Worm (Caenorhabditis elegans) whole organism, late embryonic: ENCODE results near the gene pals-25.

Experiments used
- C08G9.2 ChIP-seq: sonication (generic microtip); optimal IDR thresholded peaks from 2 replicates; lab custom pipeline; 2016; ENCODE audit warnings: mild to moderate bottlenecking, missing genetic modification characterization, moderate library complexity, missing compliant biosample characterization
- F13H6.1 ChIP-seq: sonication (generic microtip); optimal IDR thresholded peaks from 2 replicates; lab custom pipeline; 2016; ENCODE audit warnings: missing genetic modification characterization, missing compliant biosample characterization
- T23F11.4 ChIP-seq: fragments of 200-800 bp; sonication (Bioruptor generic); optimal IDR thresholded peaks from 2 replicates; lab custom pipeline; 2018; ENCODE audit warnings: mild to moderate bottlenecking, missing genetic modification characterization, missing compliant biosample characterization
- Y22D7AL.16 ChIP-seq: sonication (generic microtip); optimal IDR thresholded peaks from 2 replicates; lab custom pipeline; 2016; ENCODE audit warnings: missing genetic modification characterization, missing compliant biosample characterization
- ceh-14 ChIP-seq: sonication (generic microtip); optimal IDR thresholded peaks from 2 replicates; lab custom pipeline; 2016; ENCODE audit warnings: missing genotype, missing genetic modification characterization, missing compliant biosample characterization
- ceh-18 ChIP-seq: sonication (generic microtip); optimal IDR thresholded peaks from 2 replicates; lab custom pipeline; 2016; ENCODE audit warnings: missing genetic modification characterization, missing compliant biosample characterization
- ceh-19 ChIP-seq: fragments of 200-800 bp; sonication (Bioruptor generic); optimal IDR thresholded peaks from 2 replicates; lab custom pipeline; 2018; ENCODE audit warnings: mild to moderate bottlenecking, missing genetic modification characterization, missing compliant biosample characterization
- ceh-2 ChIP-seq: sonication (generic microtip); optimal IDR thresholded peaks from 2 replicates; lab custom pipeline; 2016; ENCODE audit warnings: missing genotype, missing genetic modification characterization, missing compliant biosample characterization
- ceh-22 ChIP-seq: sonication (generic microtip); optimal IDR thresholded peaks from 2 replicates; lab custom pipeline; 2017; ENCODE audit warnings: missing biosample characterization, missing genetic modification characterization
- ceh-30 ChIP-seq: fragments of 150-350 bp; optimal IDR thresholded peaks from 2 replicates; lab custom pipeline; 2014; ENCODE audit warnings: missing biosample characterization, missing genetic modification characterization
- ceh-31 ChIP-seq: sonication (generic microtip); optimal IDR thresholded peaks from 2 replicates; lab custom pipeline; 2016; ENCODE audit warnings: missing genetic modification characterization, missing compliant biosample characterization
- ceh-34 ChIP-seq: sonication (generic microtip); optimal IDR thresholded peaks from 2 replicates; lab custom pipeline; 2016; ENCODE audit warnings: mild to moderate bottlenecking, missing genetic modification characterization, missing compliant biosample characterization
- ceh-48 ChIP-seq: sonication (generic microtip); optimal IDR thresholded peaks from 2 replicates; lab custom pipeline; 2016; ENCODE audit warnings: missing genetic modification characterization, inconsistent platforms, missing compliant biosample characterization
- ceh-6 ChIP-seq: fragments of 200-800 bp; sonication (Bioruptor generic); optimal IDR thresholded peaks from 2 replicates; lab custom pipeline; 2018; ENCODE audit warnings: mild to moderate bottlenecking, missing genetic modification characterization, missing compliant biosample characterization
- che-1 ChIP-seq: sonication (generic microtip); optimal IDR thresholded peaks from 2 replicates; lab custom pipeline; 2016; ENCODE audit warnings: mild to moderate bottlenecking, missing genetic modification characterization, missing compliant biosample characterization
- dve-1 ChIP-seq: sonication (generic microtip); optimal IDR thresholded peaks from 2 replicates; lab custom pipeline; 2017; ENCODE audit warnings: antibody characterized with exemption, mild to moderate bottlenecking, missing genetic modification characterization, missing compliant biosample characterization
- elt-2 ChIP-seq: sonication (generic microtip); optimal IDR thresholded peaks from 2 replicates; lab custom pipeline; 2016; ENCODE audit warnings: missing genetic modification reagents, missing genetic modification characterization, missing compliant biosample characterization
- elt-4 ChIP-seq: sonication (generic microtip); optimal IDR thresholded peaks from 2 replicates; lab custom pipeline; 2016; ENCODE audit warnings: missing genetic modification characterization, missing compliant biosample characterization
- ets-4 ChIP-seq: sonication (generic microtip); optimal IDR thresholded peaks from 2 replicates; lab custom pipeline; 2016; ENCODE audit warnings: missing genetic modification characterization, missing compliant biosample characterization
- eyg-1 ChIP-seq: sonication (generic microtip); optimal IDR thresholded peaks from 2 replicates; lab custom pipeline; 2016; ENCODE audit warnings: missing genotype, missing genetic modification characterization, missing compliant biosample characterization
- fax-1 ChIP-seq: sonication (generic microtip); optimal IDR thresholded peaks from 2 replicates; lab custom pipeline; 2016; ENCODE audit warnings: missing genotype, missing genetic modification characterization, missing compliant biosample characterization
- fkh-6 ChIP-seq: sonication (generic microtip); optimal IDR thresholded peaks from 2 replicates; lab custom pipeline; 2016; ENCODE audit warnings: missing genetic modification characterization, missing compliant biosample characterization
- gmeb-2 ChIP-seq: sonication (generic microtip); optimal IDR thresholded peaks from 2 replicates; lab custom pipeline; 2016; ENCODE audit warnings: missing genetic modification characterization, inconsistent platforms, missing compliant biosample characterization
- hlh-13 ChIP-seq: fragments of 200-800 bp; sonication (Bioruptor generic); optimal IDR thresholded peaks from 2 replicates; lab custom pipeline; 2018; ENCODE audit warnings: mild to moderate bottlenecking, missing genetic modification characterization, missing compliant biosample characterization
- hlh-15 ChIP-seq: sonication (generic microtip); optimal IDR thresholded peaks from 2 replicates; lab custom pipeline; 2016; ENCODE audit warnings: missing genetic modification characterization, missing compliant biosample characterization
- hlh-6 ChIP-seq: sonication (generic microtip); optimal IDR thresholded peaks from 2 replicates; lab custom pipeline; 2016; ENCODE audit warnings: missing genotype, missing genetic modification characterization, missing compliant biosample characterization
- madf-2 ChIP-seq: sonication (generic microtip); optimal IDR thresholded peaks from 2 replicates; lab custom pipeline; 2017; ENCODE audit warnings: missing genetic modification characterization, missing compliant biosample characterization
- mec-3 ChIP-seq: sonication (generic microtip); optimal IDR thresholded peaks from 2 replicates; lab custom pipeline; 2016; ENCODE audit warnings: borderline replicate concordance, missing genetic modification characterization, missing compliant biosample characterization
- nfya-1 ChIP-seq: sonication (generic microtip); optimal IDR thresholded peaks from 2 replicates; lab custom pipeline; 2017; ENCODE audit warnings: missing genetic modification characterization, mild to moderate bottlenecking, missing compliant biosample characterization, antibody characterized with exemption, moderate library complexity
- nhr-11 ChIP-seq: fragments of 150-350 bp; optimal IDR thresholded peaks from 2 replicates; lab custom pipeline; 2014; ENCODE audit warnings: missing biosample characterization, missing genetic modification characterization
- npax-4 ChIP-seq: sonication (generic microtip); optimal IDR thresholded peaks from 2 replicates; lab custom pipeline; 2016; ENCODE audit warnings: missing genetic modification characterization, missing compliant biosample characterization
- pag-3 ChIP-seq: sonication (generic microtip); optimal IDR thresholded peaks from 2 replicates; lab custom pipeline; 2016; ENCODE audit warnings: missing compliant biosample characterization, missing genetic modification characterization, borderline replicate concordance
- pat-9 ChIP-seq: fragments of 200-800 bp; sonication (Bioruptor generic); optimal IDR thresholded peaks from 2 replicates; lab custom pipeline; 2018; ENCODE audit warnings: mild to moderate bottlenecking, missing genetic modification characterization, moderate library complexity, missing compliant biosample characterization
- pax-1 ChIP-seq: fragments of 150-350 bp; optimal IDR thresholded peaks from 2 replicates; lab custom pipeline; 2014; ENCODE audit warnings: missing biosample characterization, missing genetic modification characterization
- pqm-1 ChIP-seq: sonication (generic microtip); optimal IDR thresholded peaks from 2 replicates; lab custom pipeline; 2016; ENCODE audit warnings: missing genetic modification characterization, missing compliant biosample characterization
- ref-2 ChIP-seq: sonication (generic microtip); optimal IDR thresholded peaks from 2 replicates; lab custom pipeline; 2016; ENCODE audit warnings: missing genetic modification characterization, missing compliant biosample characterization
- rnt-1 ChIP-seq: sonication (generic microtip); optimal IDR thresholded peaks from 2 replicates; lab custom pipeline; 2016; ENCODE audit warnings: missing genetic modification characterization, missing compliant biosample characterization
- sdc-2 ChIP-seq: sonication (generic microtip); optimal IDR thresholded peaks from 2 replicates; lab custom pipeline; 2016; ENCODE audit warnings: missing genotype, missing genetic modification characterization, missing compliant biosample characterization
- sox-2 ChIP-seq: fragments of 200-800 bp; sonication (Bioruptor generic); IDR thresholded peaks from 2 replicates; pipeline ENCODE4 v1.3.6; 2022; ENCODE audit warnings: missing genetic modification reagents, missing genetic modification characterization, missing compliant biosample characterization
- sox-4 ChIP-seq: sonication (generic microtip); optimal IDR thresholded peaks from 2 replicates; lab custom pipeline; 2017; ENCODE audit warnings: mild to moderate bottlenecking, missing genetic modification characterization, inconsistent platforms, missing compliant biosample characterization
- tbx-2 ChIP-seq: sonication (generic microtip); optimal IDR thresholded peaks from 2 replicates; lab custom pipeline; 2016; ENCODE audit warnings: missing genetic modification characterization, missing compliant biosample characterization
- unc-55 ChIP-seq: sonication (generic microtip); optimal IDR thresholded peaks from 2 replicates; lab custom pipeline; 2017; ENCODE audit warnings: missing biosample characterization, missing genetic modification reagents, missing genetic modification characterization
- unc-86 ChIP-seq: sonication (generic microtip); optimal IDR thresholded peaks from 2 replicates; lab custom pipeline; 2016; ENCODE audit warnings: missing genetic modification characterization, missing compliant biosample characterization
- zip-5 ChIP-seq: sonication (generic microtip); optimal IDR thresholded peaks from 2 replicates; lab custom pipeline; 2016; ENCODE audit warnings: missing genetic modification characterization, missing compliant biosample characterization
- ztf-16 ChIP-seq: sonication (generic microtip); optimal IDR thresholded peaks from 2 replicates; lab custom pipeline; 2017; ENCODE audit warnings: missing genetic modification characterization, missing compliant biosample characterization

The pals-25 gene

DNA sequence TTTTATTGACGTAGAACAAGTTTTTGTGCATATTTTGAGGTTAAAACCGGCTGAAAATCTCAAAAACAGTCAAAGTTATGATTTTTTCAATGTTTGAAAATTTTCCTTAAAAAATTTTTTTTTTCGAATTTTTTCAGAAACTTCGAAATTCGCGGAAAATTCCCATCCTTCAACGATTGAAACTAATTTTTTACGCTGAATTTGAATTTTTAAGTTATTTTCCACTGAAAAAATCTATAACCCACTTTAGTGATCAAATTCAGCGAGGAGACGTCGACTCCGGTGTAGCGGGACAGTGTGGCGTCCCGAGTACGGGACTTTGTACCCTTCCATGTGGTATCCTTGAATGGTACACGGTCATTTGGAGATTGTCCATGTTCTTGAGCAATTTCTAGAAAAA lies 42.0 kb upstream of the pals-25 start:
- TF ChIP-seq ceh-14 (no peak), F13H6.1 (tag; lab: Kevin White, UChicago) (no peak), ceh-22 (tag; lab: Kevin White, UChicago) (no peak), madf-2 (tag; lab: Kevin White, UChicago) (no peak), gmeb-2 (tag; lab: Kevin White, UChicago) (no peak), fax-1 (tag; lab: Kevin White, UChicago) (no peak), elt-4 (tag; lab: Kevin White, UChicago) (no peak), T23F11.4 (GFP tag; lab: Kevin White, UChicago) (no peak), zip-5 (tag; lab: Kevin White, UChicago) (no peak), ceh-48 (no peak), nhr-11 (no peak), sox-4 (tag; lab: Kevin White, UChicago) (no peak), ets-4 (tag; lab: Kevin White, UChicago) (no peak), fkh-6 (no peak), ztf-16 (no peak), C08G9.2 (no peak), pax-1 (tag; lab: Kevin White, UChicago) (no peak), mec-3 (tag; lab: Kevin White, UChicago) (no peak), npax-4 (tag; lab: Kevin White, UChicago) (no peak), pat-9 (tag; lab: Kevin White, UChicago) (no peak)
- TF ChIP-seq, all 69 proteins: peak for 0

DNA sequence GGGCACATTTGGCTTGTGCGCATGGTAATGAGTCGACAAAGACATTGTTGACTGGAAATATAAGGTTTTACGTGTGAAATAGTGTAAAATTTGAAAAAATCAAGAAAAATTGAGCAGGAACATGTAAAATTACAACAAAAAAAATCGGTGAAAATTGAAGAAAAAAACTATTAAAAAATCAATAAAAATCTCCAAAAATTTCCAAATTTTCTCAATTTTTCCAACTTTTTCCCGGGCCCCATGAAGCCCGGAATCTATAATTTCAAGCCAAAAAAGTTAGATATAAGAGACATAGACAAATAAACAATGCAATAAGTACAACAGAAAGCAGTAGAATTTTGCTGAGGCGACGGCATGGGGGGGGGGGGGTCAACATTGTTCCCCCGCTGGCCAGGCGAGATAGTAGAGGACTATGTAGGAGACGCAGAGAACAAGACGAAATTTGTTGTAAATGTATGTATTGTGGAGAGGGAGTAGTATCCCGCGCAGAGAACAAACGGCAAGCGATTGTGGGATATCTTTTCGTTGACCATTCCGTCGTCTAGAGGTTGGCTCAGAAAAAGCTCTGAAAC lies 39.4 kb upstream of the pals-25 start, which contains the start of gene pat-4:
Gene pat-4 (minus strand): TSS at position 51 of the 572 bp plus-strand sequence.
- TF ChIP-seq ceh-2: peak; percentile 16
- no peak for TF ChIP-seq sdc-2 (tag; lab: Kevin White, UChicago)
- TF ChIP-seq nfya-1 (tag; lab: Kevin White, UChicago): peak; percentile 24
- peak; percentile 53 for TF ChIP-seq ceh-19 (GFP tag; lab: Kevin White, UChicago)
- TF ChIP-seq rnt-1 (tag; lab: Kevin White, UChicago): peak; percentile 3
- peak; percentile 48 for TF ChIP-seq sox-2 (GFP tag; lab: Robert Waterston, UW)
- peak; percentile 59 for TF ChIP-seq ceh-34 (tag; lab: Kevin White, UChicago)
- no peak for TF ChIP-seq F13H6.1 (tag; lab: Kevin White, UChicago)
- TF ChIP-seq hlh-6 (tag; lab: Kevin White, UChicago): peak; percentile 55
- no peak for TF ChIP-seq hlh-15
- peak; percentile 45 for TF ChIP-seq ref-2 (tag; lab: Kevin White, UChicago)
- peak; percentile 51 for TF ChIP-seq tbx-2 (tag; lab: Kevin White, UChicago)
- TF ChIP-seq, all 69 proteins: peak for 9

DNA sequence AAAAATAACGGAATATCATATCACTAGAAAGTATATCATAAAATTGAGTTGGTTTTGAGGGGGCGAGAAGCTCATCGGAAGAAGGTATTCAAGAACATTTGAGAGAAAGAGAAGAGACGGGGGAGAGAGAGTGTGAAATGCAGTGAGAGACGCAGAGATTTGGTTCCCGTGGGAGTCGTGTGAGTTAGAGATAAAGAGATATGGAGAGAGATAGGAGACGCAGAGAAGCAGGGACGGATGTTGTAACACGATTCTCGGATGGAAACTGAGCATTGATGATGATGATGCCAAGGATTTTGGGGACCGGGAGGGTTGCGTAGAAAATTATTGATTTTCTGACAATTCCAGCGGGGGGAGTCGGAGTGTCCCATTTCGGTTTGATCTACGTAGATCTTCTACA lies 38.1 kb upstream of the pals-25 start:
- TF ChIP-seq ceh-6 (GFP tag; lab: Kevin White, UChicago): no peak
- peak; percentile 15 for TF ChIP-seq ref-2 (tag; lab: Kevin White, UChicago)
- TF ChIP-seq hlh-13 (GFP tag; lab: Kevin White, UChicago): no peak
- TF ChIP-seq ceh-34 (tag; lab: Kevin White, UChicago): peak; percentile 60
- TF ChIP-seq elt-4 (tag; lab: Kevin White, UChicago): no peak
- no peak for TF ChIP-seq elt-2 (tag; lab: Kevin White, UChicago)
- TF ChIP-seq C08G9.2: peak; percentile 38
- peak; percentile 21 for TF ChIP-seq ceh-30 (tag; lab: Kevin White, UChicago)
- peak; percentile 56 for TF ChIP-seq dve-1
- TF ChIP-seq pqm-1 (tag; lab: Kevin White, UChicago): no peak
- TF ChIP-seq T23F11.4 (GFP tag; lab: Kevin White, UChicago): no peak
- peak; percentile 58 for TF ChIP-seq ceh-18 (tag; lab: Kevin White, UChicago)
- TF ChIP-seq pat-9 (tag; lab: Kevin White, UChicago): peak; percentile 59
- peak; percentile 55 for TF ChIP-seq unc-55 (GFP tag; lab: Kevin White, UChicago)
- TF ChIP-seq ceh-31 (tag; lab: Kevin White, UChicago): peak; percentile 15
- no peak for TF ChIP-seq ceh-14
- no peak for TF ChIP-seq pag-3
- TF ChIP-seq che-1 (tag; lab: Kevin White, UChicago): no peak
- TF ChIP-seq unc-86: no peak
- no peak for TF ChIP-seq eyg-1 (tag; lab: Kevin White, UChicago)
- peak; percentile 30 for TF ChIP-seq nfya-1 (tag; lab: Kevin White, UChicago)
- no peak for TF ChIP-seq Y22D7AL.16 (tag; lab: Kevin White, UChicago)
- no peak for TF ChIP-seq pax-1 (tag; lab: Kevin White, UChicago)
- peak; percentile 46 for TF ChIP-seq tbx-2 (tag; lab: Kevin White, UChicago)
- peak; percentile 15 for TF ChIP-seq ceh-2
- TF ChIP-seq, all 69 proteins: peak for 12
